Worm (Caenorhabditis elegans): ENCODE results near the gene D1086.17.

Gene D1086.17

DNA sequence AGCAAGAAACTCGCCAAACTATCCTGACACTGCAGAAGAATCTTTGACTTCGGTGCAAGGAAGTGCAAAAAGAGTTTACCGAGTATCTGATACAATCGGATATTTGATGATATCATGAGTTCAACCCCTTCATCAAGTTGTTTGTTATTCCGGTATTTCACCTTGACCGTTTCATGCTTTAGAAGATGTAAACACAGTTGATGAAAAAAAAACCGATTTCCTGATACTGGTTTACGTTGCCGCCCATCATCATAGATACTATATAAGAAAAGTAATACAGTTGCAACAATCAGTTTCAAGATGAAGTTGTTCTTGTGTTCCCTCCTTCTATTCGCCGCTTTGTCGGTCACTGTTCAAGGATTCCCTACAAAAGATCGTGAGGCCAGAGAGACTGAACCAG, 39.8 kb downstream of the D1086.17 start, which contains the start of gene H39E23.3:
Gene H39E23.3 (plus strand): TSS at position 301 of the 400 bp plus-strand sequence.
- no peak for TF ChIP-seq ceh-45 (GFP tag; IDR thresholded peaks at IDR 0.05)
- no peak for TF ChIP-seq odd-2 (tag; optimal IDR thresholded peaks at IDR 0.05)
- TF ChIP-seq C08G9.2 (tag; optimal IDR thresholded peaks at IDR 0.05): no peak
- TF ChIP-seq ahr-1 (tag; optimal IDR thresholded peaks at IDR 0.05): no peak
- TF ChIP-seq nfya-1 (tag; optimal IDR thresholded peaks at IDR 0.05): no peak
- TF ChIP-seq pqm-1 (tag; optimal IDR thresholded peaks at IDR 0.05): no peak
- no peak for TF ChIP-seq K02D7.2 (tag; optimal IDR thresholded peaks at IDR 0.05)
- TF ChIP-seq ceh-48 (tag; optimal IDR thresholded peaks at IDR 0.05): no peak
- no peak for TF ChIP-seq elt-2 (tag; optimal IDR thresholded peaks at IDR 0.05)
- no peak for TF ChIP-seq hlh-8 (tag; optimal IDR thresholded peaks at IDR 0.05)
- no peak for TF ChIP-seq ceh-18 (tag; optimal IDR thresholded peaks at IDR 0.05)
- TF ChIP-seq madf-2 (tag; optimal IDR thresholded peaks at IDR 0.05): no peak

DNA sequence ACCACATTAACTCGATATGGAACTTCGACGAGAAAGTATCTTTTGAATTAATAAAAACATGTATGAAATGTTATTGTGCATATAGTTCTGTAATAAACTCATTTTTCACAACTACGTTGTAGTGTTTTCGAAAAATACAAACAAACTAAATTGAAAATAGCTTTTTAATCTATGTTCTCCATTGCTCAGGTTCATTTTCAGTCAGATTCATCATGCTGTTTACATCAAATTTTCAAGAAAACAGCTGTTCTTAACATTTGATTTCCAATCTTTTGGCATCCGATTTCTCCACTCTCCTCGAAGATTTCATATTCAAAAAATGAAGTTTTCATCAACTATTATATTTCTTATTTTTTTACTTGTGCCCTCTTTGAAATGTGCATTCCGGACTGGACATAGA, 42.4 kb downstream of the D1086.17 start, which contains the start of gene H39E23.2:
Gene H39E23.2 (plus strand): TSS at position 301 of the 400 bp plus-strand sequence.
- no peak for TF ChIP-seq ceh-2 (tag; optimal IDR thresholded peaks at IDR 0.05)
- no peak for TF ChIP-seq ets-4 (tag; optimal IDR thresholded peaks at IDR 0.05)
- no peak for TF ChIP-seq hlh-30 (tag; optimal IDR thresholded peaks at IDR 0.05; ENCODE audit: insufficient read depth)
- no peak for TF ChIP-seq pros-1 (tag; optimal IDR thresholded peaks at IDR 0.05)
- TF ChIP-seq ceh-6 (GFP tag; optimal IDR thresholded peaks at IDR 0.05): no peak
- no peak for TF ChIP-seq syd-9 (tag; optimal IDR thresholded peaks at IDR 0.05)
- no peak for TF ChIP-seq F13H6.1 (tag; optimal IDR thresholded peaks at IDR 0.05)
- TF ChIP-seq ceh-34 (tag; optimal IDR thresholded peaks at IDR 0.05): no peak
- no peak for TF ChIP-seq tbx-2 (tag; optimal IDR thresholded peaks at IDR 0.05)

ce11 chrV:14120674-14121073, 53.0 kb downstream of the D1086.17 start:
- TF ChIP-seq lim-6 (tag; optimal IDR thresholded peaks at IDR 0.05) (no peak), che-1 (tag; optimal IDR thresholded peaks at IDR 0.05) (no peak), fkh-10 (GFP tag; optimal IDR thresholded peaks at IDR 0.05) (no peak), F13H6.1 (tag; optimal IDR thresholded peaks at IDR 0.05) (no peak), fax-1 (tag; optimal IDR thresholded peaks at IDR 0.05) (no peak), hlh-30 (tag; optimal IDR thresholded peaks at IDR 0.05; ENCODE audit: insufficient read depth) (no peak), ceh-31 (tag; optimal IDR thresholded peaks at IDR 0.05) (no peak), sox-2 (GFP tag; IDR thresholded peaks at IDR 0.05) (no peak), ets-4 (tag; optimal IDR thresholded peaks at IDR 0.05) (no peak), odd-2 (tag; optimal IDR thresholded peaks at IDR 0.05) (no peak), ceh-45 (GFP tag; IDR thresholded peaks at IDR 0.05) (no peak)
